Fruit fly (Drosophila melanogaster) whole organism, embryonic: ENCODE results near the gene Pig1.

Experiments used
- Adf1 ChIP-seq: fragments of 200-800 bp; sonication (Bioruptor generic); IDR thresholded peaks from 2 replicates; pipeline ENCODE4 v1.3.6; 2022; ENCODE audit warnings: missing biosample characterization, missing genetic modification characterization
- CG10147 ChIP-seq: fragments of 200-800 bp; sonication (Bioruptor generic); optimal IDR thresholded peaks from 2 replicates; lab custom pipeline; 2019; ENCODE audit warnings: missing biosample characterization, mild to moderate bottlenecking, missing genetic modification characterization, moderate library complexity
- CG10431 ChIP-seq: fragments of 200-800 bp; sonication (Bioruptor generic); optimal IDR thresholded peaks from 3 replicates; lab custom pipeline; 2018; ENCODE audit warnings: missing biosample characterization, mild to moderate bottlenecking, missing genetic modification characterization
- CG12769 ChIP-seq: fragments of 200-800 bp; sonication (Bioruptor generic); optimal IDR thresholded peaks from 2 replicates; lab custom pipeline; 2019; ENCODE audit warnings: missing biosample characterization, mild to moderate bottlenecking, missing genetic modification characterization, moderate library complexity
- CG13894 ChIP-seq: fragments of 200-800 bp; sonication (Bioruptor generic); optimal IDR thresholded peaks from 3 replicates; lab custom pipeline; 2018; ENCODE audit warnings: missing biosample characterization, mild to moderate bottlenecking, missing genetic modification characterization, moderate library complexity
- CG14050 ChIP-seq: fragments of 200-800 bp; sonication (Bioruptor generic); IDR thresholded peaks from 3 replicates; pipeline ENCODE4 v1.3.6; 2022; ENCODE audit warnings: missing biosample characterization, missing genetic modification characterization
- CG15073 ChIP-seq: fragments of 200-800 bp; sonication (Bioruptor generic); optimal IDR thresholded peaks from 2 replicates; lab custom pipeline; 2016; ENCODE audit warnings: missing biosample characterization, missing genetic modification characterization
- CG15269 ChIP-seq: fragments of 200-800 bp; sonication (Bioruptor generic); optimal IDR thresholded peaks from 2 replicates; lab custom pipeline; 2018; ENCODE audit warnings: missing biosample characterization, mild to moderate bottlenecking, missing genetic modification characterization, moderate library complexity
- CG15514 ChIP-seq: fragments of 200-800 bp; sonication (Bioruptor generic); optimal IDR thresholded peaks from 3 replicates; lab custom pipeline; 2017; ENCODE audit warnings: missing biosample characterization, missing genetic modification characterization, mild to moderate bottlenecking, moderate library complexity, missing genetic modification reagents
- CG17186 ChIP-seq: fragments of 200-800 bp; sonication (Bioruptor generic); optimal IDR thresholded peaks from 3 replicates; lab custom pipeline; 2017; ENCODE audit warnings: missing biosample characterization, missing genetic modification reagents, missing genetic modification characterization
- CG2120 ChIP-seq: fragments of 200-800 bp; sonication (Bioruptor generic); optimal IDR thresholded peaks from 3 replicates; lab custom pipeline; 2016; ENCODE audit warnings: missing biosample characterization, missing genetic modification characterization
- CG2199 ChIP-seq: fragments of 200-800 bp; sonication (Bioruptor generic); IDR thresholded peaks from 3 replicates; pipeline ENCODE4 v1.3.6; 2022; ENCODE audit warnings: missing biosample characterization, missing genetic modification characterization
- CG32532 ChIP-seq: fragments of 200-800 bp; sonication (Bioruptor generic); IDR thresholded peaks from 2 replicates; pipeline ENCODE4 v1.3.6; 2022; ENCODE audit warnings: missing biosample characterization, missing genetic modification characterization
- CG34224 ChIP-seq: fragments of 200-800 bp; sonication (Bioruptor generic); IDR thresholded peaks from 3 replicates; pipeline ENCODE4 v1.3.6; 2022; ENCODE audit warnings: missing biosample characterization, missing genetic modification characterization; ENCODE audit not compliant: partially characterized antibody
- CG4282 ChIP-seq: fragments of 200-800 bp; sonication (Bioruptor generic); optimal IDR thresholded peaks from 2 replicates; lab custom pipeline; 2016; ENCODE audit warnings: missing biosample characterization, missing genetic modification characterization
- CG8765 ChIP-seq: fragments of 200-800 bp; sonication (Bioruptor generic); IDR thresholded peaks from 2 replicates; pipeline ENCODE4 v1.3.6; 2022; ENCODE audit warnings: missing biosample characterization, missing genetic modification characterization
- Chrac-16 ChIP-seq: fragments of 200-800 bp; sonication (Bioruptor generic); optimal IDR thresholded peaks from 3 replicates; lab custom pipeline; 2016; ENCODE audit warnings: missing biosample characterization, missing genetic modification characterization
- Dp ChIP-seq: fragments of 200-800 bp; sonication (Bioruptor generic); optimal IDR thresholded peaks from 2 replicates; lab custom pipeline; 2018; ENCODE audit warnings: missing biosample characterization, mild to moderate bottlenecking, missing genetic modification characterization, moderate library complexity
- HLH3B ChIP-seq: fragments of 200-800 bp; sonication (Bioruptor generic); IDR thresholded peaks from 2 replicates; pipeline ENCODE4 v1.3.6; 2022; ENCODE audit warnings: missing biosample characterization, missing genetic modification characterization
- Lim3 ChIP-seq: fragments of 200-800 bp; sonication (Bioruptor generic); IDR thresholded peaks from 2 replicates; pipeline ENCODE4 v1.3.6; 2022; ENCODE audit warnings: missing biosample characterization, missing genetic modification characterization
- PHDP ChIP-seq: fragments of 200-800 bp; sonication (Bioruptor generic); optimal IDR thresholded peaks from 3 replicates; lab custom pipeline; 2018; ENCODE audit warnings: missing biosample characterization, mild to moderate bottlenecking, missing genetic modification characterization, moderate library complexity
- Ssrp ChIP-seq: fragments of 200-800 bp; sonication (Bioruptor generic); optimal IDR thresholded peaks from 2 replicates; lab custom pipeline; 2018; ENCODE audit warnings: missing biosample characterization, mild to moderate bottlenecking, missing genetic modification characterization, moderate library complexity
- abd-A ChIP-seq: fragments of 200-800 bp; sonication (Bioruptor generic); optimal IDR thresholded peaks from 3 replicates; lab custom pipeline; 2019; ENCODE audit warnings: missing biosample characterization, mild to moderate bottlenecking, missing genetic modification characterization, moderate library complexity
- ase ChIP-seq: fragments of 200-800 bp; sonication (Bioruptor generic); IDR thresholded peaks from 3 replicates; pipeline ENCODE4 v1.3.6; 2022; ENCODE audit warnings: missing biosample characterization, missing genetic modification characterization
- cato ChIP-seq: fragments of 200-800 bp; sonication (Bioruptor generic); optimal IDR thresholded peaks from 2 replicates; lab custom pipeline; 2016; ENCODE audit warnings: missing biosample characterization, missing genetic modification characterization, borderline replicate concordance
- corto ChIP-seq: fragments of 200-800 bp; sonication (Bioruptor generic); optimal IDR thresholded peaks from 2 replicates; lab custom pipeline; 2016; ENCODE audit warnings: missing biosample characterization, mild to moderate bottlenecking, missing genetic modification characterization, moderate library complexity
- dimm ChIP-seq: fragments of 200-800 bp; sonication (Bioruptor generic); IDR thresholded peaks from 2 replicates; pipeline ENCODE4 v1.3.6; 2022; ENCODE audit warnings: missing biosample characterization, missing genetic modification characterization
- dpn ChIP-seq, 2 experiments: fragments of 200-800 bp; sonication (Bioruptor generic); optimal IDR thresholded peaks; 3 replicates each; lab custom pipeline; 2016; ENCODE audit warnings: missing biosample characterization in 2 of 2, missing genetic modification characterization in 2 of 2
- eyg ChIP-seq: fragments of 200-800 bp; sonication (Bioruptor generic); optimal IDR thresholded peaks from 3 replicates; lab custom pipeline; 2016; ENCODE audit warnings: missing biosample characterization, missing genetic modification characterization
- ftz-f1 ChIP-seq: fragments of 200-800 bp; sonication (Bioruptor generic); optimal IDR thresholded peaks from 2 replicates; lab custom pipeline; 2016; ENCODE audit warnings: missing biosample characterization, missing genetic modification characterization
- gem ChIP-seq: fragments of 200-800 bp; sonication (Bioruptor generic); optimal IDR thresholded peaks from 2 replicates; lab custom pipeline; 2019; ENCODE audit warnings: missing biosample characterization, mild to moderate bottlenecking, missing genetic modification characterization, moderate library complexity
- grn ChIP-seq: fragments of 200-800 bp; sonication (Bioruptor generic); optimal IDR thresholded peaks from 3 replicates; lab custom pipeline; 2017; ENCODE audit warnings: missing biosample characterization, missing genetic modification characterization
- insv ChIP-seq, 2 experiments: fragments of 200-800 bp; sonication (Bioruptor generic); optimal IDR thresholded peaks; 3 replicates each; lab custom pipeline; 2016 to 2018; ENCODE audit warnings: missing biosample characterization in 2 of 2, missing genetic modification characterization in 2 of 2
- lab ChIP-seq: fragments of 200-800 bp; sonication (Bioruptor generic); optimal IDR thresholded peaks from 3 replicates; lab custom pipeline; 2017; ENCODE audit warnings: missing biosample characterization, missing genetic modification characterization, mild to moderate bottlenecking, moderate library complexity, missing genetic modification reagents
- mld ChIP-seq: fragments of 200-800 bp; sonication (Bioruptor generic); IDR thresholded peaks from 3 replicates; pipeline ENCODE4 v1.3.6; 2022; ENCODE audit warnings: missing biosample characterization, missing genetic modification characterization; ENCODE audit not compliant: partially characterized antibody
- nau ChIP-seq: fragments of 200-800 bp; sonication (Bioruptor generic); optimal IDR thresholded peaks from 3 replicates; lab custom pipeline; 2017; ENCODE audit warnings: missing biosample characterization, mild to moderate bottlenecking, missing genetic modification characterization, missing genetic modification reagents
- otp ChIP-seq: fragments of 200-800 bp; sonication (Bioruptor generic); IDR thresholded peaks from 3 replicates; pipeline ENCODE4, ENCODE4 v1.3.6; 2022; ENCODE audit warnings: missing biosample characterization, missing genetic modification characterization
- pfk ChIP-seq: fragments of 200-800 bp; sonication (Bioruptor generic); optimal IDR thresholded peaks from 2 replicates; lab custom pipeline; 2018; ENCODE audit warnings: missing biosample characterization, mild to moderate bottlenecking, missing genetic modification characterization, moderate library complexity
- pita ChIP-seq: fragments of 200-800 bp; sonication (Bioruptor generic); optimal IDR thresholded peaks from 2 replicates; lab custom pipeline; 2017; ENCODE audit warnings: missing biosample characterization, mild to moderate bottlenecking, missing genetic modification characterization
- pnt ChIP-seq: fragments of 200-800 bp; sonication (Bioruptor generic); optimal IDR thresholded peaks from 3 replicates; lab custom pipeline; 2016; ENCODE audit warnings: missing biosample characterization, missing genetic modification characterization
- shn ChIP-seq: fragments of 200-800 bp; sonication (Bioruptor generic); optimal IDR thresholded peaks from 3 replicates; lab custom pipeline; 2016; ENCODE audit warnings: missing biosample characterization, missing genetic modification characterization
- sqz ChIP-seq: fragments of 200-800 bp; sonication (Bioruptor generic); optimal IDR thresholded peaks from 3 replicates; lab custom pipeline; 2018; ENCODE audit warnings: missing biosample characterization, mild to moderate bottlenecking, missing genetic modification characterization
- ssp ChIP-seq: fragments of 200-800 bp; sonication (Bioruptor generic); IDR thresholded peaks from 2 replicates; pipeline ENCODE4 v1.3.6; 2022; ENCODE audit warnings: missing biosample characterization, missing genetic modification characterization
- toy ChIP-seq: fragments of 200-800 bp; sonication (Bioruptor generic); IDR thresholded peaks from 2 replicates; pipeline ENCODE4 v1.3.6; 2022; ENCODE audit warnings: missing biosample characterization, missing genetic modification characterization
- vvl ChIP-seq: fragments of 200-800 bp; sonication (Bioruptor generic); IDR thresholded peaks from 2 replicates; pipeline ENCODE4 v1.3.6; 2022; ENCODE audit warnings: missing biosample characterization, missing genetic modification characterization
- zf30C ChIP-seq: fragments of 200-800 bp; sonication (Bioruptor generic); optimal IDR thresholded peaks from 3 replicates; lab custom pipeline; 2018; ENCODE audit warnings: missing biosample characterization, mild to moderate bottlenecking, missing genetic modification characterization
- zfh1 ChIP-seq: fragments of 200-800 bp; sonication (Bioruptor generic); IDR thresholded peaks from 3 replicates; pipeline ENCODE4 v1.3.6; 2022; ENCODE audit warnings: missing biosample characterization, missing genetic modification characterization

Pig1 gene

dm6 chrX:3260536-3260935 is 11.4 kb upstream of the Pig1 start (continued):
- TF ChIP-seq CG8765 (GFP tag; lab: Robert Waterston, UW) (no peak), CG10431 (GFP tag; lab: Kevin White, UChicago) (no peak), CG10147 (GFP tag; lab: Kevin White, UChicago) (no peak), dpn (GFP tag; optimal IDR thresholded peaks at IDR 0.05; lab: Kevin White, UChicago) (no peak), Adf1 (GFP tag; lab: Robert Waterston, UW) (no peak; the same call in 1 of the 2 replicates)

- peak; percentile 74 for TF ChIP-seq CG4282
- no peak for TF ChIP-seq pfk (GFP tag; lab: Kevin White, UChicago)
- peak; percentile 93 for TF ChIP-seq Ssrp (tag; lab: Kevin White, UChicago)
- peak; percentile 96 for TF ChIP-seq CG32532
- peak; percentile 67; the same call in 1 of the 3 replicates for TF ChIP-seq otp (GFP tag; lab: Robert Waterston, UW)
- TF ChIP-seq CG15073 (GFP tag; lab: Kevin White, UChicago) = peak; percentile 64
- TF ChIP-seq nau (GFP tag; lab: Kevin White, UChicago) = peak; percentile 95
- TF ChIP-seq Lim3 (GFP tag; lab: Robert Waterston, UW) = peak; percentile 76
- peak; percentile 88 for TF ChIP-seq CG15514 (GFP tag; lab: Kevin White, UChicago)
- peak; percentile 99 for TF ChIP-seq CG2120 (GFP tag; lab: Kevin White, UChicago)
- TF ChIP-seq dimm (GFP tag; lab: Robert Waterston, UW) = peak; percentile 77
- peak; percentile 13 to 67 for TF ChIP-seq insv (GFP tag; optimal IDR thresholded peaks at IDR 0.05; lab: Kevin White, UChicago)
- TF ChIP-seq Chrac-16 = peak; percentile 91
- peak; percentile 90 for TF ChIP-seq sqz (GFP tag; lab: Kevin White, UChicago)
- TF ChIP-seq ssp = peak; percentile 76
- TF ChIP-seq CG2199 (GFP tag; lab: Robert Waterston, UW) = no peak; the same call in 1 of the 3 replicates
- peak; percentile 63 for TF ChIP-seq abd-A (tag; lab: Kevin White, UChicago)
- no peak for TF ChIP-seq CG34224 (GFP tag; lab: Robert Waterston, UW)
- peak; percentile 94 for TF ChIP-seq vvl (GFP tag; lab: Robert Waterston, UW)
- TF ChIP-seq CG15269 (tag; lab: Kevin White, UChicago) = peak; percentile 97
- TF ChIP-seq ase (GFP tag; lab: Robert Waterston, UW) = peak; percentile 89
- TF ChIP-seq toy = peak; percentile 73
- peak; percentile 63 for TF ChIP-seq eyg (GFP tag; lab: Kevin White, UChicago)
- no peak; the same call in 1 of the 3 replicates for TF ChIP-seq zfh1 (GFP tag; lab: Robert Waterston, UW)
- TF ChIP-seq grn = peak; percentile 18
- peak; percentile 63 for TF ChIP-seq CG12769 (tag; lab: Kevin White, UChicago)
- TF ChIP-seq shn = peak; percentile 93
- peak; percentile 87 for TF ChIP-seq CG14050 (GFP tag; lab: Robert Waterston, UW)
- peak; percentile 3 for TF ChIP-seq Dp (GFP tag; lab: Kevin White, UChicago)
- TF ChIP-seq PHDP (tag; lab: Kevin White, UChicago) = peak; percentile 96
- TF ChIP-seq mld = no peak
- TF ChIP-seq CG13894 = peak; percentile 92
- peak; percentile 95 for TF ChIP-seq HLH3B (GFP tag; lab: Robert Waterston, UW)
- TF ChIP-seq ftz-f1 (GFP tag; lab: Kevin White, UChicago) = no peak
- TF ChIP-seq pita (GFP tag; lab: Kevin White, UChicago) = no peak
- peak; percentile 98 for TF ChIP-seq gem (tag; lab: Kevin White, UChicago)
- no peak for TF ChIP-seq corto (GFP tag; lab: Kevin White, UChicago)
- peak; percentile 98 for TF ChIP-seq lab (GFP tag; lab: Kevin White, UChicago)
- no peak for TF ChIP-seq zf30C (GFP tag; lab: Kevin White, UChicago)
- peak; percentile 70 for TF ChIP-seq CG17186 (GFP tag; lab: Kevin White, UChicago)
- peak; percentile 71 for TF ChIP-seq pnt (GFP tag; lab: Kevin White, UChicago)
- TF ChIP-seq cato (GFP tag; lab: Kevin White, UChicago) = peak; percentile 86
Measured at dm6 chrX:3255569-3256309, 6.7 kb upstream of the Pig1 start.
